Worm (Caenorhabditis elegans) whole organism, L4 larva: ENCODE data around the gene ZK1320.5.

Source experiments
- F10B5.3 ChIP-seq: sonication (generic microtip); optimal IDR thresholded peaks from 2 replicates; lab custom pipeline; 2016; ENCODE audit warnings: mild to moderate bottlenecking, missing genetic modification characterization, missing compliant biosample characterization
- F26F4.8 ChIP-seq: fragments of 200-800 bp; sonication (Bioruptor generic); conservative IDR thresholded peaks from 2 replicates; pipeline ENCODE4 v1.3.6; 2022; ENCODE audit warnings: missing genetic modification characterization, missing compliant biosample characterization
- F44E2.7 ChIP-seq: fragments of 200-800 bp; sonication (Bioruptor generic); IDR thresholded peaks from 2 replicates; pipeline ENCODE4 v2.1.2; 2022; ENCODE audit warnings: missing genetic modification characterization, missing compliant biosample characterization
- F49E8.2 ChIP-seq: sonication (generic microtip); optimal IDR thresholded peaks from 2 replicates; lab custom pipeline; 2016; ENCODE audit warnings: missing compliant biosample characterization, mild to moderate bottlenecking, missing genetic modification characterization, borderline replicate concordance
- T20F7.1 ChIP-seq: fragments of 200-800 bp; sonication (Bioruptor generic); optimal IDR thresholded peaks from 2 replicates; lab custom pipeline; 2018; ENCODE audit warnings: mild to moderate bottlenecking, missing genetic modification characterization, missing compliant biosample characterization
- Y75B8A.6 ChIP-seq: fragments of 200-800 bp; sonication (Bioruptor generic); IDR thresholded peaks from 2 replicates; pipeline ENCODE4 v1.3.6; 2022; ENCODE audit warnings: missing genetic modification reagents, missing genetic modification characterization, missing compliant biosample characterization
- ZK546.5 ChIP-seq, 2 experiments: sonication (generic microtip); optimal IDR thresholded peaks; 2 replicates each; lab custom pipeline; 2017; ENCODE audit warnings: missing biosample characterization in 2 of 2, missing genetic modification characterization in 2 of 2
- arid-1 ChIP-seq: fragments of 200-800 bp; sonication (Bioruptor generic); conservative IDR thresholded peaks from 2 replicates; pipeline ENCODE4 v1.3.6; 2022; ENCODE audit warnings: missing genetic modification reagents, missing genetic modification characterization, missing compliant biosample characterization
- attf-4 ChIP-seq: sonication (generic microtip); optimal IDR thresholded peaks from 3 replicates; lab custom pipeline; 2017; ENCODE audit warnings: missing biosample characterization, missing genetic modification characterization
- ceh-32 ChIP-seq: sonication (generic microtip); optimal IDR thresholded peaks from 2 replicates; lab custom pipeline; 2016; ENCODE audit warnings: mild to moderate bottlenecking, missing genetic modification characterization, missing compliant biosample characterization; ENCODE audit not compliant: poor library complexity
- ces-1 ChIP-seq: fragments of 150-350 bp; sonication (generic microtip); optimal IDR thresholded peaks from 4 replicates; lab custom pipeline; 2014; ENCODE audit warnings: missing biosample characterization, missing genetic modification reagents, missing genetic modification characterization
- cey-2 ChIP-seq: sonication (generic microtip); optimal IDR thresholded peaks from 3 replicates; lab custom pipeline; 2017; ENCODE audit warnings: missing genetic modification characterization, mild to moderate bottlenecking, missing compliant biosample characterization, antibody characterized with exemption, borderline replicate concordance; ENCODE audit not compliant: insufficient read depth
- ctbp-1 ChIP-seq: fragments of 200-800 bp; sonication (Bioruptor generic); IDR thresholded peaks from 2 replicates; pipeline ENCODE4 v1.3.6; 2022; ENCODE audit warnings: missing genetic modification reagents, missing genetic modification characterization, missing compliant biosample characterization
- daf-12 ChIP-seq: fragments of 150-350 bp; optimal IDR thresholded peaks from 2 replicates; lab custom pipeline; 2014; ENCODE audit warnings: missing biosample characterization, missing genetic modification reagents, missing genetic modification characterization
- dmd-6 ChIP-seq: fragments of 200-800 bp; sonication (Bioruptor generic); IDR thresholded peaks from 2 replicates; pipeline ENCODE4 v1.3.6; 2022; ENCODE audit warnings: missing genetic modification reagents, missing genetic modification characterization, missing compliant biosample characterization
- dmd-8 ChIP-seq: fragments of 200-800 bp; sonication (Bioruptor generic); IDR thresholded peaks from 2 replicates; pipeline ENCODE4 v1.3.6; 2022; ENCODE audit warnings: missing genetic modification characterization, missing compliant biosample characterization
- egl-43 ChIP-seq: fragments of 200-800 bp; sonication (Bioruptor generic); IDR thresholded peaks from 2 replicates; pipeline ENCODE4 v1.3.6; 2022; ENCODE audit warnings: missing genetic modification reagents, missing genetic modification characterization, missing compliant biosample characterization
- fos-1 ChIP-seq: fragments of 150-350 bp; optimal IDR thresholded peaks from 2 replicates; lab custom pipeline; 2014; ENCODE audit warnings: missing biosample characterization, missing genetic modification characterization
- hlh-30 ChIP-seq: sonication (generic microtip); optimal IDR thresholded peaks from 2 replicates; lab custom pipeline; 2017; ENCODE audit warnings: antibody characterized with exemption, mild to moderate bottlenecking, missing genetic modification characterization, missing compliant biosample characterization; ENCODE audit not compliant: insufficient read depth
- lim-7 ChIP-seq: fragments of 200-800 bp; sonication (Bioruptor generic); IDR thresholded peaks from 2 replicates; pipeline ENCODE4 v1.3.6; 2022; ENCODE audit warnings: missing genetic modification characterization, missing compliant biosample characterization
- lin-1 ChIP-seq: fragments of 200-800 bp; sonication (Bioruptor generic); IDR thresholded peaks from 2 replicates; pipeline ENCODE4 v1.3.6; 2022; ENCODE audit warnings: missing genetic modification reagents, missing genetic modification characterization, missing compliant biosample characterization
- lin-13 ChIP-seq: fragments of 150-350 bp; optimal IDR thresholded peaks from 2 replicates; lab custom pipeline; 2014; ENCODE audit warnings: missing biosample characterization, missing genetic modification reagents, missing genetic modification characterization
- lin-38 ChIP-seq: fragments of 200-800 bp; sonication (Bioruptor generic); IDR thresholded peaks from 2 replicates; pipeline ENCODE4 v1.3.6; 2022; ENCODE audit warnings: missing genetic modification reagents, missing genetic modification characterization, missing compliant biosample characterization
- lir-3 ChIP-seq: sonication (generic microtip); optimal IDR thresholded peaks from 2 replicates; lab custom pipeline; 2016; ENCODE audit warnings: mild to moderate bottlenecking, missing genetic modification characterization, missing compliant biosample characterization
- madf-9 ChIP-seq: fragments of 200-800 bp; sonication (Bioruptor generic); conservative IDR thresholded peaks from 2 replicates; pipeline ENCODE4 v1.3.6; 2022; ENCODE audit warnings: missing genetic modification reagents, missing genetic modification characterization, missing compliant biosample characterization
- mep-1 ChIP-seq: fragments of 150-350 bp; sonication (generic microtip); optimal IDR thresholded peaks from 3 replicates; lab custom pipeline; 2014; ENCODE audit warnings: missing biosample characterization, missing genetic modification characterization
- mxl-2 ChIP-seq: fragments of 200-800 bp; sonication (Bioruptor generic); conservative IDR thresholded peaks from 2 replicates; pipeline ENCODE4 v1.3.6; 2022; ENCODE audit warnings: missing genetic modification reagents, missing genetic modification characterization, missing compliant biosample characterization
- mxl-3 ChIP-seq: fragments of 200-800 bp; sonication (Bioruptor generic); optimal IDR thresholded peaks from 2 replicates; lab custom pipeline; 2018; ENCODE audit warnings: mild to moderate bottlenecking, missing genetic modification characterization, missing compliant biosample characterization
- nhr-11 ChIP-seq: fragments of 150-350 bp; optimal IDR thresholded peaks from 2 replicates; lab custom pipeline; 2014; ENCODE audit warnings: missing biosample characterization, missing genetic modification characterization
- nhr-111 ChIP-seq: fragments of 200-800 bp; sonication (Bioruptor generic); optimal IDR thresholded peaks from 2 replicates; lab custom pipeline; 2018; ENCODE audit warnings: mild to moderate bottlenecking, missing genetic modification characterization, missing compliant biosample characterization
- nhr-237 ChIP-seq: sonication (generic microtip); optimal IDR thresholded peaks from 2 replicates; lab custom pipeline; 2017; ENCODE audit warnings: missing biosample characterization, missing genetic modification characterization
- nhr-25 ChIP-seq: sonication (generic microtip); optimal IDR thresholded peaks from 2 replicates; lab custom pipeline; 2017; ENCODE audit warnings: missing genetic modification characterization, mild to moderate bottlenecking, missing compliant biosample characterization, antibody characterized with exemption, moderate library complexity, borderline replicate concordance; ENCODE audit not compliant: insufficient read depth
- nhr-42 ChIP-seq: fragments of 200-800 bp; sonication (Bioruptor generic); IDR thresholded peaks from 2 replicates; pipeline ENCODE4 v1.3.6; 2022; ENCODE audit warnings: missing genetic modification characterization, missing compliant biosample characterization
- nhr-77 ChIP-seq: fragments of 150-350 bp; optimal IDR thresholded peaks from 2 replicates; lab custom pipeline; 2014; ENCODE audit warnings: missing biosample characterization, missing genetic modification characterization
- php-3 ChIP-seq: fragments of 200-800 bp; sonication (Bioruptor generic); IDR thresholded peaks from 2 replicates; pipeline ENCODE4 v1.3.6; 2022; ENCODE audit warnings: missing genetic modification reagents, missing genetic modification characterization, missing compliant biosample characterization
- pqm-1 ChIP-seq: sonication (generic microtip); optimal IDR thresholded peaks from 2 replicates; lab custom pipeline; 2017; ENCODE audit warnings: missing biosample characterization, missing genetic modification characterization
- rbr-2 ChIP-seq: sonication (generic microtip); optimal IDR thresholded peaks from 2 replicates; lab custom pipeline; 2016; ENCODE audit warnings: missing genotype, missing genetic modification characterization, missing compliant biosample characterization
- set-16 ChIP-seq: fragments of 200-800 bp; sonication (Bioruptor generic); IDR thresholded peaks from 2 replicates; pipeline ENCODE4 v1.3.6; 2022; ENCODE audit warnings: missing genetic modification reagents, missing genetic modification characterization, missing compliant biosample characterization
- snpc-1.2 ChIP-seq: fragments of 200-800 bp; sonication (Bioruptor generic); IDR thresholded peaks from 2 replicates; pipeline ENCODE4 v1.3.6; 2022; ENCODE audit warnings: missing genetic modification reagents, missing genetic modification characterization, missing compliant biosample characterization
- spr-3 ChIP-seq: fragments of 200-800 bp; sonication (Bioruptor generic); optimal IDR thresholded peaks from 2 replicates; lab custom pipeline; 2018; ENCODE audit warnings: mild to moderate bottlenecking, missing genetic modification characterization, missing compliant biosample characterization
- tag-97 ChIP-seq: fragments of 200-800 bp; sonication (Bioruptor generic); IDR thresholded peaks from 2 replicates; pipeline ENCODE4 v1.3.6; 2022; ENCODE audit warnings: missing genetic modification characterization, missing compliant biosample characterization
- tra-1 ChIP-seq: fragments of 200-800 bp; sonication (Bioruptor generic); IDR thresholded peaks from 2 replicates; pipeline ENCODE4 v1.3.6; 2022; ENCODE audit warnings: missing genetic modification reagents, missing genetic modification characterization, missing compliant biosample characterization
- unc-62 ChIP-seq, 3 experiments: fragments of 150-350 bp in 1 of 3; sonication (generic microtip); optimal IDR thresholded peaks in 2 of 3; peaks in 1 of 3; 1 replicate in 1 of 3; 2 replicates in 2 of 3; lab custom pipeline; 2014 to 2017; ENCODE audit warnings: missing biosample characterization in 3 of 3, missing genetic modification characterization in 3 of 3, missing genetic modification reagents in 3 of 3, missing genotype in 1 of 3
- ztf-11 ChIP-seq: fragments of 150-350 bp; optimal IDR thresholded peaks from 2 replicates; lab custom pipeline; 2014; ENCODE audit warnings: missing biosample characterization, missing genetic modification characterization
- ztf-7 ChIP-seq: fragments of 150-350 bp; optimal IDR thresholded peaks from 2 replicates; lab custom pipeline; 2014; ENCODE audit warnings: missing biosample characterization, missing genetic modification characterization

ZK1320.5 gene

ce11 chrII:9633956-9634560, 31.4 kb downstream of the ZK1320.5 start:
- TF ChIP-seq egl-43 (GFP tag; lab: Robert Waterston, UW) (peak; percentile 52; the same call in 1 of the 2 replicates), set-16 (peak; percentile 80)
- TF ChIP-seq, all 104 proteins: peak for 2; not testable (repeated sequence) for 102

ce11 chrII:9625930-9626329, 39.5 kb downstream of the ZK1320.5 start:
- TF ChIP-seq unc-62 (GFP tag; optimal IDR thresholded peaks at IDR 0.05 in 1 of 2; lab: Kevin White, UChicago) (peak in 1 of 2 experiments; percentile 94), unc-62 (tag; optimal IDR thresholded peaks at IDR 0.05; lab: Kevin White, UChicago) (no peak), daf-12 (tag; lab: Kevin White, UChicago) (no peak)
- TF ChIP-seq, all 104 proteins: peak for 1

- no peak for TF ChIP-seq F10B5.3 (tag; lab: Kevin White, UChicago)
- no peak for TF ChIP-seq mxl-2 (GFP tag; lab: Robert Waterston, UW)
- TF ChIP-seq ztf-7: no peak
- no peak for TF ChIP-seq tag-97
- TF ChIP-seq nhr-111 (GFP tag; lab: Kevin White, UChicago): no peak
- TF ChIP-seq hlh-30 (tag; lab: Kevin White, UChicago): peak; percentile 1
- no peak for TF ChIP-seq lir-3
- no peak for TF ChIP-seq nhr-77
- TF ChIP-seq spr-3 (GFP tag; lab: Kevin White, UChicago): no peak
- TF ChIP-seq nhr-237 (tag; lab: Kevin White, UChicago): no peak
- peak; percentile 24 for TF ChIP-seq mep-1 (tag; lab: Kevin White, UChicago)
- TF ChIP-seq lim-7 (GFP tag; lab: Robert Waterston, UW): no peak
- TF ChIP-seq nhr-11 (tag; lab: Kevin White, UChicago): peak; percentile 23
- TF ChIP-seq ztf-11 (tag; lab: Kevin White, UChicago): no peak
- TF ChIP-seq madf-9 (GFP tag; lab: Robert Waterston, UW): no peak
- TF ChIP-seq cey-2 (tag; lab: Kevin White, UChicago): no peak
- TF ChIP-seq T20F7.1 (GFP tag; lab: Kevin White, UChicago): no peak
- TF ChIP-seq nhr-42: no peak
- no peak for TF ChIP-seq F49E8.2 (tag; lab: Kevin White, UChicago)
- TF ChIP-seq attf-4 (tag; lab: Kevin White, UChicago): no peak
- TF ChIP-seq lin-1: no peak
- TF ChIP-seq rbr-2 (tag; lab: Kevin White, UChicago): no peak
- no peak for TF ChIP-seq daf-12 (tag; lab: Kevin White, UChicago)
- TF ChIP-seq ceh-32 (tag; lab: Kevin White, UChicago): no peak
- TF ChIP-seq nhr-25: no peak
- peak; percentile 25 for TF ChIP-seq pqm-1 (tag; lab: Kevin White, UChicago)
- TF ChIP-seq lin-13 (GFP tag; lab: Kevin White, UChicago): no peak
- TF ChIP-seq ctbp-1 (GFP tag; lab: Robert Waterston, UW): no peak
- no peak for TF ChIP-seq snpc-1.2 (GFP tag; lab: Robert Waterston, UW)
- TF ChIP-seq lin-38 (GFP tag; lab: Robert Waterston, UW): peak; percentile 73
- TF ChIP-seq dmd-6: no peak
- TF ChIP-seq arid-1 (GFP tag; lab: Robert Waterston, UW): no peak
- TF ChIP-seq dmd-8 (GFP tag; lab: Robert Waterston, UW): no peak
- TF ChIP-seq fos-1 (tag; lab: Kevin White, UChicago): no peak
- TF ChIP-seq tra-1: no peak
- TF ChIP-seq php-3 (GFP tag; lab: Robert Waterston, UW): no peak
- TF ChIP-seq ces-1 (GFP tag; lab: Kevin White, UChicago): no peak
- no peak for TF ChIP-seq ZK546.5 (tag; optimal IDR thresholded peaks at IDR 0.05; lab: Kevin White, UChicago)
- TF ChIP-seq F44E2.7 (GFP tag; lab: Robert Waterston, UW): no peak
- TF ChIP-seq Y75B8A.6: no peak
- TF ChIP-seq F26F4.8: no peak
- TF ChIP-seq mxl-3: peak; percentile 5
These were observed 41.3 kb downstream of the ZK1320.5 start, which contains the start of the genes dnj-20 and ZK1307.8 for ce11 chrII:9624110-9624695. Gene dnj-20 (minus strand): TSS chrII:9624176. Gene ZK1307.8 (plus strand): TSS chrII:9624613.
